Worm (Caenorhabditis elegans) whole organism, late embryonic: ENCODE results near the gene moma-1.

Experiments
- F13H6.1 ChIP-seq: sonication (generic microtip); optimal IDR thresholded peaks from 2 replicates; lab custom pipeline; 2016; ENCODE audit warnings: missing genetic modification characterization, missing compliant biosample characterization
- ets-4 ChIP-seq: sonication (generic microtip); optimal IDR thresholded peaks from 2 replicates; lab custom pipeline; 2016; ENCODE audit warnings: missing genetic modification characterization, missing compliant biosample characterization
- lim-6 ChIP-seq: sonication (generic microtip); optimal IDR thresholded peaks from 2 replicates; lab custom pipeline; 2016; ENCODE audit warnings: missing genetic modification characterization, missing compliant biosample characterization
- nfya-1 ChIP-seq: sonication (generic microtip); optimal IDR thresholded peaks from 2 replicates; lab custom pipeline; 2017; ENCODE audit warnings: missing genetic modification characterization, mild to moderate bottlenecking, missing compliant biosample characterization, antibody characterized with exemption, moderate library complexity
- nhr-11 ChIP-seq: fragments of 150-350 bp; optimal IDR thresholded peaks from 2 replicates; lab custom pipeline; 2014; ENCODE audit warnings: missing biosample characterization, missing genetic modification characterization
- pqm-1 ChIP-seq: sonication (generic microtip); optimal IDR thresholded peaks from 2 replicates; lab custom pipeline; 2016; ENCODE audit warnings: missing genetic modification characterization, missing compliant biosample characterization
- unc-42 ChIP-seq: sonication (generic microtip); optimal IDR thresholded peaks from 2 replicates; lab custom pipeline; 2016; ENCODE audit warnings: missing genotype, missing genetic modification characterization, missing compliant biosample characterization

ce11 chrIII:844577-844976 lies 7.6 kb downstream of the moma-1 start:
- TF ChIP-seq pqm-1 (tag; lab: Kevin White, UChicago): no peak
- TF ChIP-seq nfya-1 (tag; lab: Kevin White, UChicago): no peak
- no peak for TF ChIP-seq ets-4 (tag; lab: Kevin White, UChicago)
- no peak for TF ChIP-seq nhr-11 (tag; lab: Kevin White, UChicago)
- TF ChIP-seq unc-42: no peak
- TF ChIP-seq lim-6 (tag; lab: Kevin White, UChicago): no peak
- no peak for TF ChIP-seq F13H6.1 (tag; lab: Kevin White, UChicago)
